Fruit fly (Drosophila melanogaster): Measurements from ENCODE around the gene DIP1.

The DIP1 gene

dm6 chrX:21591990-21592389 is 38.0 kb downstream of the DIP1 start (continued):
- TF ChIP-seq Blimp-1 (GFP tag; optimal IDR thresholded peaks at IDR 0.05), result no peak
- peak; percentile 10 for TF ChIP-seq cyc (GFP tag; optimal IDR thresholded peaks at IDR 0.05)
- TF ChIP-seq Ets21C (GFP tag; optimal IDR thresholded peaks at IDR 0.05), result no peak
- TF ChIP-seq Hr38 (GFP tag; optimal IDR thresholded peaks at IDR 0.05), result no peak
- peak; percentile 68 for TF ChIP-seq CG7368 (GFP tag; optimal IDR thresholded peaks at IDR 0.05)
- TF ChIP-seq fd85E (GFP tag; optimal IDR thresholded peaks at IDR 0.05), result peak; percentile 18
- peak; percentile 44; the same call in 2 of the 3 replicates for TF ChIP-seq eg (GFP tag; IDR thresholded peaks at IDR 0.05)
- no peak for TF ChIP-seq Smox (GFP tag; optimal IDR thresholded peaks at IDR 0.05)
- no peak for TF ChIP-seq CG6854 (GFP tag; optimal IDR thresholded peaks at IDR 0.05)
- TF ChIP-seq CG3032 (tag; optimal IDR thresholded peaks at IDR 0.05), result peak; percentile 70
- peak; percentile 73 for TF ChIP-seq CG32006 (GFP tag; optimal IDR thresholded peaks at IDR 0.05)
- peak; percentile 46 for TF ChIP-seq Eip75B (GFP tag; optimal IDR thresholded peaks at IDR 0.05)
- peak; percentile 52 for TF ChIP-seq acj6 (GFP tag; optimal IDR thresholded peaks at IDR 0.05)

dm6 chrX:21589937-21590336 is 40.0 kb downstream of the DIP1 start:
- TF ChIP-seq Eip75B (GFP tag; optimal IDR thresholded peaks at IDR 0.05), result peak; percentile 41
- peak in 1 of 2 experiments; percentile 36 for TF ChIP-seq ss (GFP tag; optimal IDR thresholded peaks at IDR 0.05)
- TF ChIP-seq CG8319 (GFP tag; optimal IDR thresholded peaks at IDR 0.05), result no peak
- no peak for TF ChIP-seq net (GFP tag; optimal IDR thresholded peaks at IDR 0.05)
- peak; percentile 19 for TF ChIP-seq CG10631 (GFP tag; optimal IDR thresholded peaks at IDR 0.05)
- TF ChIP-seq OdsH (GFP tag; optimal IDR thresholded peaks at IDR 0.05), result peak; percentile 11
- peak; percentile 49 for TF ChIP-seq CG3032 (tag; optimal IDR thresholded peaks at IDR 0.05)
- TF ChIP-seq eg (GFP tag; IDR thresholded peaks at IDR 0.05), result no peak
- no peak for TF ChIP-seq dac (GFP tag; optimal IDR thresholded peaks at IDR 0.05)
- TF ChIP-seq dsx (GFP tag; optimal IDR thresholded peaks at IDR 0.05; ENCODE audit: poor library complexity, severe bottlenecking), result no peak
- TF ChIP-seq spab (GFP tag; optimal IDR thresholded peaks at IDR 0.05), result peak; percentile 22
- peak; percentile 25 for TF ChIP-seq acj6 (GFP tag; optimal IDR thresholded peaks at IDR 0.05)
- peak; percentile 30 for TF ChIP-seq CG6808 (GFP tag; optimal IDR thresholded peaks at IDR 0.05)
- TF ChIP-seq topi (GFP tag; optimal IDR thresholded peaks at IDR 0.05), result peak; percentile 49
- TF ChIP-seq Ets96B (tag; optimal IDR thresholded peaks at IDR 0.05), result peak; percentile 52
- TF ChIP-seq Met (GFP tag; optimal IDR thresholded peaks at IDR 0.05), result peak; percentile 61
- peak; percentile 68 for TF ChIP-seq Eip78C (GFP tag)
- peak; percentile 33 for TF ChIP-seq CG31627 (GFP tag; optimal IDR thresholded peaks at IDR 0.05)
- TF ChIP-seq pdm3 (GFP tag; optimal IDR thresholded peaks at IDR 0.05), result peak; percentile 5
- TF ChIP-seq CG7368 (GFP tag; optimal IDR thresholded peaks at IDR 0.05), result peak; percentile 3
- TF ChIP-seq CG10669 (GFP tag; optimal IDR thresholded peaks at IDR 0.05), result peak; percentile 38
- TF ChIP-seq CG32006 (GFP tag; optimal IDR thresholded peaks at IDR 0.05), result no peak
- peak; percentile 21 for TF ChIP-seq CG3919 (GFP tag; optimal IDR thresholded peaks at IDR 0.05)
- TF ChIP-seq Hr38 (GFP tag; optimal IDR thresholded peaks at IDR 0.05), result no peak
- peak; percentile 52 for TF ChIP-seq cyc (GFP tag; optimal IDR thresholded peaks at IDR 0.05)

dm6 chrX:21588000-21588399 is 41.9 kb downstream of the DIP1 start:
- TF ChIP-seq CG8319 (GFP tag; optimal IDR thresholded peaks at IDR 0.05) (no peak), Sox14 (GFP tag; optimal IDR thresholded peaks at IDR 0.05) (no peak), CG6276 (GFP tag; optimal IDR thresholded peaks at IDR 0.05) (no peak), CG8632 (GFP tag; optimal IDR thresholded peaks at IDR 0.05) (no peak), Met (GFP tag; optimal IDR thresholded peaks at IDR 0.05) (no peak), CG34406 (GFP tag; optimal IDR thresholded peaks at IDR 0.05) (no peak), Sox102F (GFP tag; optimal IDR thresholded peaks at IDR 0.05) (no peak), Hr39 (GFP tag; optimal IDR thresholded peaks at IDR 0.05) (no peak), CG11902 (GFP tag; optimal IDR thresholded peaks at IDR 0.05) (no peak), CG31627 (GFP tag; optimal IDR thresholded peaks at IDR 0.05) (no peak), CG6854 (GFP tag; optimal IDR thresholded peaks at IDR 0.05) (no peak), pdm3 (GFP tag; optimal IDR thresholded peaks at IDR 0.05) (no peak), Lpt (GFP tag; optimal IDR thresholded peaks at IDR 0.05) (no peak), Eip93F (GFP tag; optimal IDR thresholded peaks at IDR 0.05) (no peak), eg (GFP tag; IDR thresholded peaks at IDR 0.05) (no peak), CG10631 (GFP tag; optimal IDR thresholded peaks at IDR 0.05) (no peak), ss (GFP tag; optimal IDR thresholded peaks at IDR 0.05) (no peak)

All from whole organism, prepupa.